Worm (Caenorhabditis elegans): ENCODE data around the gene acr-18.

The acr-18 gene

ce11 chrV:15585744-15586143 lies 26.8 kb upstream of the acr-18 start:
- TF ChIP-seq hmg-1.2 (GFP tag; IDR thresholded peaks at IDR 0.05) (peak; percentile 71), dox-1 (GFP tag; IDR thresholded peaks at IDR 0.05) (peak; percentile 18; the same call in 1 of the 2 replicates)

- TF ChIP-seq nfyb-1 (GFP tag; IDR thresholded peaks at IDR 0.05), result peak; percentile 80
Measured at ce11 chrV:15581440-15581839, 22.5 kb upstream of the acr-18 start.

ce11 chrV:15578386-15578785 lies 19.4 kb upstream of the acr-18 start, which contains the start of gene F28F8.9:
TSS of gene F28F8.9 (minus strand) at chrV:15578673.
- TF ChIP-seq attf-3 (GFP tag; conservative IDR thresholded peaks at IDR 0.05), result peak; percentile 89
- no peak for TF ChIP-seq unc-62 (GFP tag; optimal IDR thresholded peaks at IDR 0.05)
- TF ChIP-seq F49E8.2 (tag; optimal IDR thresholded peaks at IDR 0.05; ENCODE audit: insufficient read depth), result no peak
- no peak for TF ChIP-seq cebp-1 (GFP tag; IDR thresholded peaks at IDR 0.05)
- peak; percentile 28 for TF ChIP-seq cebp-1 (tag; optimal IDR thresholded peaks at IDR 0.05)
- TF ChIP-seq ztf-18 (tag; optimal IDR thresholded peaks at IDR 0.05), result no peak
- TF ChIP-seq gei-17 (GFP tag; optimal IDR thresholded peaks at IDR 0.05), result no peak
- no peak for TF ChIP-seq tlf-1 (GFP tag; optimal IDR thresholded peaks at IDR 0.05)
- TF ChIP-seq nhr-80 (tag; optimal IDR thresholded peaks at IDR 0.05), result no peak
- TF ChIP-seq K11D2.4 (GFP tag; IDR thresholded peaks at IDR 0.05), result no peak
- 0 out of 2 replicates have a peak, but pooled peaks have one; percentile 12 for TF ChIP-seq dox-1 (GFP tag; IDR thresholded peaks at IDR 0.05)
- TF ChIP-seq attf-5 (GFP tag; optimal IDR thresholded peaks at IDR 0.05), result peak; percentile 11
- no peak for TF ChIP-seq hsf-1 (GFP tag; IDR thresholded peaks at IDR 0.05)
- peak; percentile 66 for TF ChIP-seq lin-54 (GFP tag; optimal IDR thresholded peaks at IDR 0.05)
- TF ChIP-seq Y95B8A.8 (GFP tag; IDR thresholded peaks at IDR 0.05), result no peak
- TF ChIP-seq F10E7.11 (tag; optimal IDR thresholded peaks at IDR 0.05), result no peak
- no peak for TF ChIP-seq him-1 (tag; optimal IDR thresholded peaks at IDR 0.05)
- TF ChIP-seq ztf-22 (GFP tag; optimal IDR thresholded peaks at IDR 0.05), result no peak
- no peak for TF ChIP-seq madf-3 (GFP tag; IDR thresholded peaks at IDR 0.05)
- TF ChIP-seq T26A5.8 (tag; optimal IDR thresholded peaks at IDR 0.05), result no peak
- TF ChIP-seq pha-4 (tag; optimal IDR thresholded peaks at IDR 0.05), result no peak
- TF ChIP-seq ceh-100 (GFP tag; IDR thresholded peaks at IDR 0.05), result no peak
- no peak for TF ChIP-seq ccch-3 (GFP tag; optimal IDR thresholded peaks at IDR 0.05)
- no peak for TF ChIP-seq lsy-27 (tag; optimal IDR thresholded peaks at IDR 0.05; ENCODE audit: borderline replicate concordance, insufficient read depth)
- TF ChIP-seq egl-18 (GFP tag; IDR thresholded peaks at IDR 0.05), result no peak
- TF ChIP-seq lin-35 (GFP tag; optimal IDR thresholded peaks at IDR 0.05), result peak in 1 of 3 experiments; percentile 74
- no peak for TF ChIP-seq B0261.1 (tag; optimal IDR thresholded peaks at IDR 0.05)
- no peak for TF ChIP-seq B0336.3 (GFP tag; IDR thresholded peaks at IDR 0.05)
- no peak for TF ChIP-seq C17E4.6 (GFP tag; IDR thresholded peaks at IDR 0.05)
- TF ChIP-seq snpc-3.4 (tag; optimal IDR thresholded peaks at IDR 0.05), result no peak
- no peak for TF ChIP-seq zfh-2 (GFP tag; conservative IDR thresholded peaks at IDR 0.05)
- TF ChIP-seq mes-4 (tag; optimal IDR thresholded peaks at IDR 0.05), result no peak
- no peak for TF ChIP-seq snpc-4 (GFP tag; optimal IDR thresholded peaks at IDR 0.05)
- no peak for TF ChIP-seq snpc-4 (tag; optimal IDR thresholded peaks at IDR 0.05)
- no peak for TF ChIP-seq hlh-26 (GFP tag; conservative IDR thresholded peaks at IDR 0.05)
- no peak for TF ChIP-seq F52B5.7 (tag; optimal IDR thresholded peaks at IDR 0.05)
- TF ChIP-seq ztf-25 (GFP tag; IDR thresholded peaks at IDR 0.05), result no peak
- no peak for TF ChIP-seq B0035.1 (tag; optimal IDR thresholded peaks at IDR 0.05)
- TF ChIP-seq somi-1 (GFP tag; optimal IDR thresholded peaks at IDR 0.05), result no peak
- TF ChIP-seq efl-1 (GFP tag; optimal IDR thresholded peaks at IDR 0.05), result peak; percentile 17
- no peak for TF ChIP-seq bed-1 (GFP tag; IDR thresholded peaks at IDR 0.05)
- no peak for TF ChIP-seq nhr-120 (GFP tag; IDR thresholded peaks at IDR 0.05)
- TF ChIP-seq mcd-1 (GFP tag; IDR thresholded peaks at IDR 0.05), result no peak
- TF ChIP-seq F37B4.10 (GFP tag; IDR thresholded peaks at IDR 0.05), result no peak
